Fruit fly (Drosophila melanogaster) whole organism, embryonic: Measurements from ENCODE around the gene CG43407.
A peak's percentile ranks its signal among the peaks of the same experiment; 100 is the strongest.

Source experiments
- B-H2 ChIP-seq: fragments of 200-800 bp; sonication (Bioruptor generic); optimal IDR thresholded peaks from 2 replicates; lab custom pipeline; 2018; ENCODE audit warnings: missing biosample characterization, mild to moderate bottlenecking, missing genetic modification characterization
- Bgb ChIP-seq: fragments of 200-800 bp; sonication (Bioruptor generic); IDR thresholded peaks from 2 replicates; pipeline ENCODE4 v1.3.6; 2022; ENCODE audit warnings: missing biosample characterization, missing genetic modification characterization; ENCODE audit not compliant: partially characterized antibody
- Blimp-1 ChIP-seq: fragments of 200-800 bp; sonication (Bioruptor generic); optimal IDR thresholded peaks from 3 replicates; lab custom pipeline; 2018; ENCODE audit warnings: missing biosample characterization, missing genetic modification characterization, mild to moderate bottlenecking, moderate library complexity, missing genetic modification reagents
- CG10267 ChIP-seq: fragments of 200-800 bp; sonication (Bioruptor generic); optimal IDR thresholded peaks from 2 replicates; lab custom pipeline; 2018; ENCODE audit warnings: missing biosample characterization, mild to moderate bottlenecking, missing genetic modification characterization, moderate library complexity
- CG16813 ChIP-seq: fragments of 200-800 bp; sonication (Bioruptor generic); IDR thresholded peaks from 3 replicates; pipeline ENCODE4 v1.3.6; 2022; ENCODE audit warnings: missing biosample characterization, missing genetic modification characterization; ENCODE audit not compliant: partially characterized antibody
- CG17568 ChIP-seq: fragments of 200-800 bp; sonication (Bioruptor generic); optimal IDR thresholded peaks from 2 replicates; lab custom pipeline; 2018; ENCODE audit warnings: missing biosample characterization, mild to moderate bottlenecking, missing genetic modification characterization, moderate library complexity
- CG18764 ChIP-seq: fragments of 200-800 bp; sonication (Bioruptor generic); optimal IDR thresholded peaks from 3 replicates; lab custom pipeline; 2016; ENCODE audit warnings: missing biosample characterization, missing genetic modification characterization
- CG2202 ChIP-seq: fragments of 200-800 bp; sonication (Bioruptor generic); optimal IDR thresholded peaks from 2 replicates; lab custom pipeline; 2018; ENCODE audit warnings: missing biosample characterization, mild to moderate bottlenecking, missing genetic modification characterization
- CG32772 ChIP-seq: fragments of 200-800 bp; sonication (Bioruptor generic); IDR thresholded peaks from 2 replicates; pipeline ENCODE4 v1.3.6; 2022; ENCODE audit warnings: missing biosample characterization, missing genetic modification characterization
- CG3847 ChIP-seq: fragments of 200-800 bp; sonication (Bioruptor generic); IDR thresholded peaks from 2 replicates; pipeline ENCODE4 v1.3.6; 2022; ENCODE audit warnings: missing biosample characterization, missing genetic modification characterization
- CG42726 ChIP-seq: fragments of 200-800 bp; sonication (Bioruptor generic); IDR thresholded peaks from 2 replicates; pipeline ENCODE4 v1.3.6; 2022; ENCODE audit warnings: missing biosample characterization, missing genetic modification characterization; ENCODE audit not compliant: partially characterized antibody
- CG4282 ChIP-seq: fragments of 200-800 bp; sonication (Bioruptor generic); optimal IDR thresholded peaks from 2 replicates; lab custom pipeline; 2016; ENCODE audit warnings: missing biosample characterization, missing genetic modification characterization
- CG4328 ChIP-seq: fragments of 200-800 bp; sonication (Bioruptor generic); optimal IDR thresholded peaks from 3 replicates; lab custom pipeline; 2017; ENCODE audit warnings: missing biosample characterization, missing genetic modification reagents, missing genetic modification characterization
- CG9797 ChIP-seq: fragments of 200-800 bp; sonication (Bioruptor generic); optimal IDR thresholded peaks from 3 replicates; lab custom pipeline; 2018; ENCODE audit warnings: missing biosample characterization, mild to moderate bottlenecking, missing genetic modification characterization
- Camta ChIP-seq: fragments of 200-800 bp; sonication (Bioruptor generic); optimal IDR thresholded peaks from 2 replicates; lab custom pipeline; 2016; ENCODE audit warnings: missing biosample characterization, missing genetic modification characterization
- D ChIP-seq, 2 experiments: fragments of 200-800 bp in 1 of 2; fragments of >200 bp in 1 of 2; sonication (Bioruptor generic) in 1 of 2; optimal IDR thresholded peaks; 2 replicates in 1 of 2; 3 replicates in 1 of 2; lab custom pipeline; 2017; ENCODE audit warnings: mild to moderate bottlenecking in 1 of 2, missing biosample characterization in 1 of 2, missing genetic modification characterization in 1 of 2, missing genetic modification reagents in 1 of 2
- Lim3 ChIP-seq: fragments of 200-800 bp; sonication (Bioruptor generic); IDR thresholded peaks from 2 replicates; pipeline ENCODE4 v1.3.6; 2022; ENCODE audit warnings: missing biosample characterization, missing genetic modification characterization
- Max ChIP-seq: fragments of 200-800 bp; sonication (Bioruptor generic); optimal IDR thresholded peaks from 2 replicates; lab custom pipeline; 2016; ENCODE audit warnings: missing biosample characterization, mild to moderate bottlenecking, missing genetic modification characterization
- NFAT ChIP-seq: fragments of 200-800 bp; sonication (Bioruptor generic); IDR thresholded peaks from 2 replicates; pipeline ENCODE4 v1.3.6; 2022; ENCODE audit warnings: missing biosample characterization, missing genetic modification characterization
- Pdp1 ChIP-seq, 2 experiments: fragments of 200-800 bp; sonication (Bioruptor generic); optimal IDR thresholded peaks; 3 replicates each; lab custom pipeline; 2016; ENCODE audit warnings: missing biosample characterization in 2 of 2, missing genetic modification characterization in 2 of 2, mild to moderate bottlenecking in 1 of 2, moderate library complexity in 1 of 2
- Six4 ChIP-seq: fragments of 200-800 bp; sonication (Bioruptor generic); optimal IDR thresholded peaks from 2 replicates; lab custom pipeline; 2016; ENCODE audit warnings: missing biosample characterization, missing genetic modification characterization
- Stat92E ChIP-seq, 3 experiments: fragments of >200 bp in 2 of 3; fragments of 200-800 bp in 1 of 3; sonication (Bioruptor generic) in 1 of 3; optimal IDR thresholded peaks; 2 replicates each; lab custom pipeline; 2017 to 2019; ENCODE audit warnings: missing biosample characterization in 3 of 3, missing genetic modification characterization in 3 of 3, mild to moderate bottlenecking in 1 of 3, moderate library complexity in 1 of 3
- Tbp ChIP-seq: fragments of >200 bp; optimal IDR thresholded peaks from 2 replicates; lab custom pipeline; 2018; ENCODE audit warnings: missing biosample characterization, missing genetic modification characterization
- aop ChIP-seq: fragments of 200-800 bp; sonication (Bioruptor generic); IDR thresholded peaks from 2 replicates; pipeline ENCODE4 v1.3.6; 2022; ENCODE audit warnings: missing biosample characterization, missing genetic modification characterization
- bab2 ChIP-seq: fragments of 200-800 bp; sonication (Bioruptor generic); optimal IDR thresholded peaks from 2 replicates; lab custom pipeline; 2016; ENCODE audit warnings: missing biosample characterization, missing genetic modification characterization
- cad ChIP-seq: fragments of >200 bp; optimal IDR thresholded peaks from 2 replicates; lab custom pipeline; 2017; ENCODE audit warnings: missing biosample characterization, missing genetic modification characterization
- cg ChIP-seq: fragments of 200-800 bp; sonication (Bioruptor generic); optimal IDR thresholded peaks from 3 replicates; lab custom pipeline; 2019; ENCODE audit warnings: missing biosample characterization, mild to moderate bottlenecking, missing genetic modification characterization, moderate library complexity
- chm ChIP-seq: fragments of 200-800 bp; sonication (Bioruptor generic); IDR thresholded peaks from 2 replicates; pipeline ENCODE4 v1.3.6; 2022; ENCODE audit warnings: missing biosample characterization, missing genetic modification characterization
- croc ChIP-seq: fragments of 200-800 bp; sonication (Bioruptor generic); conservative IDR thresholded peaks from 3 replicates; pipeline ENCODE4 v1.3.6; 2022; ENCODE audit warnings: missing biosample characterization, missing genetic modification characterization
- dan ChIP-seq: fragments of 200-800 bp; sonication (Bioruptor generic); IDR thresholded peaks from 2 replicates; pipeline ENCODE4 v1.3.6; 2022; ENCODE audit warnings: missing biosample characterization, missing genetic modification characterization
- dmrt99B ChIP-seq: fragments of 200-800 bp; sonication (Bioruptor generic); optimal IDR thresholded peaks from 2 replicates; lab custom pipeline; 2018; ENCODE audit warnings: missing biosample characterization, mild to moderate bottlenecking, missing genetic modification characterization, moderate library complexity
- eve ChIP-seq, 2 experiments: fragments of >200 bp; optimal IDR thresholded peaks; 2 replicates each; lab custom pipeline; 2017; ENCODE audit warnings: missing biosample characterization in 2 of 2, missing genetic modification characterization in 2 of 2
- eyg ChIP-seq: fragments of 200-800 bp; sonication (Bioruptor generic); optimal IDR thresholded peaks from 3 replicates; lab custom pipeline; 2016; ENCODE audit warnings: missing biosample characterization, missing genetic modification characterization
- gro ChIP-seq: fragments of 200-800 bp; sonication (Bioruptor generic); optimal IDR thresholded peaks from 2 replicates; lab custom pipeline; 2016; ENCODE audit warnings: missing biosample characterization, missing genetic modification characterization
- ken ChIP-seq: fragments of 200-800 bp; sonication (Bioruptor generic); IDR thresholded peaks from 3 replicates; pipeline ENCODE4 v1.3.6; 2022; ENCODE audit warnings: missing biosample characterization, missing genetic modification characterization
- lbe ChIP-seq: fragments of 200-800 bp; sonication (Bioruptor generic); optimal IDR thresholded peaks from 2 replicates; lab custom pipeline; 2016; ENCODE audit warnings: missing biosample characterization, mild to moderate bottlenecking, missing genetic modification characterization
- nerfin-1 ChIP-seq: fragments of 200-800 bp; sonication (Bioruptor generic); optimal IDR thresholded peaks from 3 replicates; lab custom pipeline; 2019; ENCODE audit warnings: missing biosample characterization, mild to moderate bottlenecking, missing genetic modification characterization, moderate library complexity
- pan ChIP-seq, 4 experiments: fragments of >200 bp in 3 of 4; fragments of 200-800 bp in 1 of 4; sonication (Bioruptor generic) in 1 of 4; optimal IDR thresholded peaks in 3 of 4; IDR thresholded peaks in 1 of 4; 2 replicates each; pipeline versions ENCODE4 v1.3.6 to Lab custom; 2017 to 2022; ENCODE audit warnings: missing biosample characterization in 2 of 4, missing genetic modification characterization in 2 of 4, mixed read lengths in 1 of 4
- pho ChIP-seq: fragments of 200-800 bp; sonication (Bioruptor generic); optimal IDR thresholded peaks from 2 replicates; lab custom pipeline; 2016; ENCODE audit warnings: missing biosample characterization, missing genetic modification characterization
- row ChIP-seq: fragments of 200-800 bp; sonication (Bioruptor generic); IDR thresholded peaks from 3 replicates; pipeline ENCODE4 v1.3.6; 2022; ENCODE audit warnings: missing biosample characterization, missing genetic modification characterization
- scrt ChIP-seq: fragments of 200-800 bp; sonication (Bioruptor generic); optimal IDR thresholded peaks from 2 replicates; lab custom pipeline; 2018; ENCODE audit warnings: missing biosample characterization, mild to moderate bottlenecking, missing genetic modification characterization, moderate library complexity
- sima ChIP-seq: fragments of 200-800 bp; sonication (Bioruptor generic); optimal IDR thresholded peaks from 2 replicates; lab custom pipeline; 2016; ENCODE audit warnings: missing biosample characterization, missing genetic modification characterization
- sr ChIP-seq: fragments of 200-800 bp; sonication (Bioruptor generic); IDR thresholded peaks from 3 replicates; pipeline ENCODE4 v1.3.6; 2022; ENCODE audit warnings: missing biosample characterization, missing genetic modification characterization
- tna ChIP-seq: fragments of 200-800 bp; sonication (Bioruptor generic); IDR thresholded peaks from 2 replicates; pipeline ENCODE4 v1.3.6; 2022; ENCODE audit warnings: missing biosample characterization, missing genetic modification characterization; ENCODE audit not compliant: partially characterized antibody
- toy ChIP-seq: fragments of 200-800 bp; sonication (Bioruptor generic); IDR thresholded peaks from 2 replicates; pipeline ENCODE4 v1.3.6; 2022; ENCODE audit warnings: missing biosample characterization, missing genetic modification characterization
- unc-4 ChIP-seq: fragments of 200-800 bp; sonication (Bioruptor generic); IDR thresholded peaks from 2 replicates; pipeline ENCODE4 v1.3.6; 2022; ENCODE audit warnings: missing biosample characterization, missing genetic modification characterization; ENCODE audit not compliant: partially characterized antibody
- vnd ChIP-seq: fragments of 200-800 bp; sonication (Bioruptor generic); IDR thresholded peaks from 3 replicates; pipeline ENCODE4 v1.3.6; 2022; ENCODE audit warnings: missing biosample characterization, missing genetic modification characterization; ENCODE audit not compliant: partially characterized antibody
- wor ChIP-seq: fragments of 200-800 bp; sonication (Bioruptor generic); IDR thresholded peaks from 2 replicates; pipeline ENCODE4 v1.3.6; 2022; ENCODE audit warnings: missing biosample characterization, missing genetic modification characterization
- yki ChIP-seq: fragments of >200 bp; optimal IDR thresholded peaks from 3 replicates; lab custom pipeline; 2018

The CG43407 gene

dm6 chr3L:19091423-19092124, 38.4 kb upstream of the CG43407 start (continued):
- TF ChIP-seq vnd, result no peak
- TF ChIP-seq gro (GFP tag; lab: Kevin White, UChicago), result no peak
- no peak for TF ChIP-seq CG2202
- no peak for TF ChIP-seq CG18764
- peak; percentile 37 for TF ChIP-seq CG4328
- no peak for TF ChIP-seq chm (GFP tag; lab: Robert Waterston, UW)
- no peak for TF ChIP-seq eve (GFP tag; optimal IDR thresholded peaks at IDR 0.05; lab: Kevin White, UChicago)
- no peak for TF ChIP-seq CG17568 (GFP tag; lab: Kevin White, UChicago)
- TF ChIP-seq CG10267 (tag; lab: Kevin White, UChicago), result no peak
- no peak for TF ChIP-seq CG9797
- no peak for TF ChIP-seq cad (GFP tag; lab: Kevin White, UChicago)
- TF ChIP-seq dan, result no peak
- TF ChIP-seq lbe (GFP tag; lab: Kevin White, UChicago), result peak; percentile 41
- no peak for TF ChIP-seq nerfin-1 (tag; lab: Kevin White, UChicago)
- no peak for TF ChIP-seq toy (GFP tag; lab: Robert Waterston, UW)
- peak in 1 of 2 experiments; percentile 17 for TF ChIP-seq Pdp1 (GFP tag; optimal IDR thresholded peaks at IDR 0.05; lab: Kevin White, UChicago)
- TF ChIP-seq Lim3, result no peak
- no peak for TF ChIP-seq CG16813 (GFP tag; lab: Robert Waterston, UW)
- peak; percentile 98 for TF ChIP-seq sr (GFP tag; lab: Robert Waterston, UW)
- TF ChIP-seq CG42726, result no peak
- TF ChIP-seq aop (GFP tag; lab: Robert Waterston, UW), result no peak
- no peak for TF ChIP-seq wor
- 0 out of 3 replicates have a peak, but pooled peaks have one; percentile 25 for TF ChIP-seq ken (GFP tag; lab: Robert Waterston, UW)
- TF ChIP-seq croc (GFP tag; lab: Robert Waterston, UW), result no peak
- no peak for TF ChIP-seq tna (GFP tag; lab: Robert Waterston, UW)
- no peak for TF ChIP-seq row
- TF ChIP-seq CG32772 (GFP tag; lab: Robert Waterston, UW), result no peak
- no peak for TF ChIP-seq pho (GFP tag; lab: Kevin White, UChicago)
- TF ChIP-seq scrt (GFP tag; lab: Kevin White, UChicago), result no peak
- no peak for TF ChIP-seq bab2 (GFP tag; lab: Kevin White, UChicago)
- TF ChIP-seq dmrt99B (tag; lab: Kevin White, UChicago), result no peak
- TF ChIP-seq Six4 (GFP tag; lab: Kevin White, UChicago), result no peak
- no peak for TF ChIP-seq Stat92E (GFP tag; optimal IDR thresholded peaks at IDR 0.05; lab: Kevin White, UChicago)
- TF ChIP-seq CG3847 (GFP tag; lab: Robert Waterston, UW), result peak; percentile 24; the same call in 1 of the 2 replicates
- TF ChIP-seq pan (optimal IDR thresholded peaks at IDR 0.05; lab: Kevin White, UChicago), result no peak
- no peak for TF ChIP-seq pan (GFP tag; optimal IDR thresholded peaks at IDR 0.05 in 1 of 2, IDR thresholded peaks at IDR 0.05 in 1 of 2)
- no peak for TF ChIP-seq Blimp-1 (GFP tag; lab: Kevin White, UChicago)
- no peak for TF ChIP-seq Max (GFP tag; lab: Kevin White, UChicago)
- no peak for TF ChIP-seq NFAT (GFP tag; lab: Robert Waterston, UW)
- TF ChIP-seq unc-4, result 0 out of 2 replicates have a peak, but pooled peaks have one; percentile 25
- no peak for TF ChIP-seq Tbp
- no peak for TF ChIP-seq D (optimal IDR thresholded peaks at IDR 0.05; lab: Kevin White, UChicago)
- TF ChIP-seq D (GFP tag; optimal IDR thresholded peaks at IDR 0.05; lab: Kevin White, UChicago), result no peak
- no peak for TF ChIP-seq CG4282 (GFP tag; lab: Kevin White, UChicago)
- no peak for TF ChIP-seq Camta (GFP tag; lab: Kevin White, UChicago)
- no peak for TF ChIP-seq yki (lab: Kevin White, UChicago)
- TF ChIP-seq Bgb (GFP tag; lab: Robert Waterston, UW), result peak; percentile 27; the same call in 1 of the 2 replicates
- TF ChIP-seq B-H2 (GFP tag; lab: Kevin White, UChicago), result peak; percentile 17
- no peak for TF ChIP-seq eyg (GFP tag; lab: Kevin White, UChicago)
- peak; percentile 85 for TF ChIP-seq cg (GFP tag; lab: Kevin White, UChicago)
- no peak for TF ChIP-seq sima
